Worm (Caenorhabditis elegans) whole organism, midembryonic: ENCODE data around the gene W02D7.12.

Experiments used
- cog-1 ChIP-seq: sonication (generic microtip); optimal IDR thresholded peaks from 2 replicates; lab custom pipeline; 2016; ENCODE audit warnings: missing genetic modification characterization, missing compliant biosample characterization
- klf-2 ChIP-seq: fragments of 200-800 bp; sonication (Bioruptor generic); conservative IDR thresholded peaks from 2 replicates; pipeline ENCODE4 v1.3.6; 2022; ENCODE audit warnings: missing genetic modification reagents, missing genetic modification characterization, missing compliant biosample characterization
- med-1 ChIP-seq: sonication (generic microtip); optimal IDR thresholded peaks from 2 replicates; lab custom pipeline; 2017; ENCODE audit warnings: missing genetic modification characterization, mild to moderate bottlenecking, missing compliant biosample characterization, antibody characterized with exemption, missing genetic modification reagents; ENCODE audit not compliant: insufficient read depth
- ref-1 ChIP-seq: fragments of 200-800 bp; sonication (Bioruptor generic); conservative IDR thresholded peaks from 2 replicates; pipeline ENCODE4 v1.3.6; 2022; ENCODE audit warnings: missing genetic modification reagents, missing genetic modification characterization, missing compliant biosample characterization
- tab-1 ChIP-seq: fragments of 200-800 bp; sonication (Bioruptor generic); IDR thresholded peaks from 2 replicates; pipeline ENCODE4 v1.3.6; 2022; ENCODE audit warnings: missing genetic modification characterization, missing compliant biosample characterization

ce11 chrV:8307681-8308080 is 3.6 kb upstream of the W02D7.12 start, which contains the start of gene clec-218:
- TF ChIP-seq ref-1 (GFP tag; lab: Robert Waterston, UW): no peak
- no peak for TF ChIP-seq cog-1 (tag; lab: Kevin White, UChicago)
- TF ChIP-seq tab-1 (GFP tag; lab: Robert Waterston, UW): no peak
- no peak for TF ChIP-seq klf-2 (GFP tag; lab: Robert Waterston, UW)
- TF ChIP-seq med-1 (GFP tag; lab: Kevin White, UChicago): no peak
